Worm (Caenorhabditis elegans): ENCODE results near the gene gst-3.

DNA sequence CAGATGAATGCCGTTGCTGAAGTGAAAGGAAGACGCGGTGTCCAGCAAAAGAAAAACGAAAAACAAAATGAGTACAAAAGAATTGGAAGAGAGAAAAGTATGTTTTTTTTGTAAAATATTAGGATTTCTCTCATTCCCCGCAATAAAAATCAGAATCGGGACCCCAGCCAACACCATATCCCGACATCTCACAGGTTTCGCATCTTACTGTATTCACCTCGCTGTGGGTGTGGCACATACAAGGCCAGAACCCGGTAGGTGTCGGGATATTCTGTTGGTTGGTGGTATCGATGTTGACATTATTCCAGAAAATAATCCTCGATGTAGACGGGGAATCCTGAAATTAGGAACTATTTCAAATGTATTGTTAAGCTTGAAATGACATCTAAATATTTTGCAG lies 23.3 kb downstream of the gst-3 start:
- TF ChIP-seq lin-39 (tag; optimal IDR thresholded peaks at IDR 0.05) (no peak), nhr-47 (tag; optimal IDR thresholded peaks at IDR 0.05) (no peak), swsn-7 (tag; optimal IDR thresholded peaks at IDR 0.05) (no peak), skn-1 (tag; optimal IDR thresholded peaks at IDR 0.05) (no peak), tbx-2 (tag; optimal IDR thresholded peaks at IDR 0.05) (no peak), snpc-4 (tag; optimal IDR thresholded peaks at IDR 0.05) (no peak), ztf-4 (tag; optimal IDR thresholded peaks at IDR 0.05) (no peak)
